Worm (Caenorhabditis elegans): ENCODE measurements around the gene arrd-25.

- TF ChIP-seq unc-39 (tag; optimal IDR thresholded peaks at IDR 0.05) (no peak), pha-4 (tag; optimal IDR thresholded peaks at IDR 0.05) (no peak), lin-32 (GFP tag; optimal IDR thresholded peaks at IDR 0.05) (no peak), lin-13 (tag; optimal IDR thresholded peaks at IDR 0.05) (no peak), lsy-2 (tag; optimal IDR thresholded peaks at IDR 0.05) (no peak), sptf-1 (tag; optimal IDR thresholded peaks at IDR 0.05) (no peak), ztf-11 (tag; optimal IDR thresholded peaks at IDR 0.05) (no peak)
Observed at ce11 chrX:14067641-14068040, 34.0 kb downstream of the arrd-25 start, which contains the start of gene lgc-21.

Measured in whole organism, mixed stage, embryonic.